Fruit fly (Drosophila melanogaster): ENCODE measurements around the gene CG32266.
A peak's percentile ranks its signal among the peaks of the same experiment; 100 is the strongest.

Gene CG32266

dm6 chr3L:3771406-3771935 is 19.1 kb upstream of the CG32266 start (continued):
- TF ChIP-seq CG4282 (GFP tag; optimal IDR thresholded peaks at IDR 0.05) (no peak), vvl (GFP tag; IDR thresholded peaks at IDR 0.05) (peak; percentile 91), Dp (GFP tag; optimal IDR thresholded peaks at IDR 0.05) (no peak), Bgb (GFP tag; IDR thresholded peaks at IDR 0.05; ENCODE audit: partially characterized antibody) (no peak), Bteb2 (GFP tag; optimal IDR thresholded peaks at IDR 0.05) (no peak), ase (GFP tag; IDR thresholded peaks at IDR 0.05) (peak; percentile 74; the same call in 2 of the 3 replicates), Atf3 (GFP tag; optimal IDR thresholded peaks at IDR 0.05) (no peak), CG1647 (GFP tag; optimal IDR thresholded peaks at IDR 0.05) (no peak), caup (GFP tag; optimal IDR thresholded peaks at IDR 0.05; ENCODE audit: severe bottlenecking) (peak; percentile 74), Myb (GFP tag; optimal IDR thresholded peaks at IDR 0.05) (no peak), vfl (GFP tag; optimal IDR thresholded peaks at IDR 0.05) (no peak), Sry-β (GFP tag; optimal IDR thresholded peaks at IDR 0.05) (no peak), CoRest (tag; optimal IDR thresholded peaks at IDR 0.05) (peak; percentile 88), trem (tag; optimal IDR thresholded peaks at IDR 0.05) (no peak), CG2129 (GFP tag; IDR thresholded peaks at IDR 0.05; ENCODE audit: partially characterized antibody) (no peak), Abd-B (GFP tag; optimal IDR thresholded peaks at IDR 0.05) (peak; percentile 59), sna (GFP tag; IDR thresholded peaks at IDR 0.05; ENCODE audit: partially characterized antibody) (no peak), Nf-YA (GFP tag; IDR thresholded peaks at IDR 0.05) (peak; percentile 84), stc (GFP tag; IDR thresholded peaks at IDR 0.05) (peak; percentile 84), CG1024 (GFP tag; IDR thresholded peaks at IDR 0.05) (peak; percentile 37; the same call in 1 of the 2 replicates), CG17829 (tag; optimal IDR thresholded peaks at IDR 0.05) (peak; percentile 66), CG33213 (GFP tag; optimal IDR thresholded peaks at IDR 0.05) (no peak), CG10654 (GFP tag; optimal IDR thresholded peaks at IDR 0.05) (peak; percentile 18), lov (optimal IDR thresholded peaks at IDR 0.05) (no peak), lov (GFP tag; IDR thresholded peaks at IDR 0.05) (0 out of 3 replicates have a peak, but pooled peaks have one; percentile 19), dmrt99B (tag; optimal IDR thresholded peaks at IDR 0.05) (peak; percentile 81), CG11504 (tag; optimal IDR thresholded peaks at IDR 0.05) (peak; percentile 82), CG14860 (GFP tag; IDR thresholded peaks at IDR 0.05; ENCODE audit: partially characterized antibody) (no peak), tll (GFP tag; optimal IDR thresholded peaks at IDR 0.05) (no peak), bsh (GFP tag; optimal IDR thresholded peaks at IDR 0.05) (peak; percentile 5 to 52), scrt (GFP tag; optimal IDR thresholded peaks at IDR 0.05) (peak; percentile 70), fd3F (GFP tag; optimal IDR thresholded peaks at IDR 0.05) (peak; percentile 89), Hr51 (GFP tag; optimal IDR thresholded peaks at IDR 0.05) (peak in 1 of 2 experiments; percentile 88), luna (GFP tag; optimal IDR thresholded peaks at IDR 0.05) (no peak), Dek (tag; optimal IDR thresholded peaks at IDR 0.05) (peak; percentile 82), CG32767 (GFP tag; IDR thresholded peaks at IDR 0.05) (peak; percentile 75), Stat92E (GFP tag; optimal IDR thresholded peaks at IDR 0.05) (no peak), CG34376 (GFP tag; optimal IDR thresholded peaks at IDR 0.05) (peak; percentile 1), CG4360 (GFP tag; IDR thresholded peaks at IDR 0.05) (peak; percentile 48; the same call in 1 of the 2 replicates), wor (GFP tag; IDR thresholded peaks at IDR 0.05) (peak; percentile 56), CG2678 (tag; optimal IDR thresholded peaks at IDR 0.05) (peak; percentile 88), sc (optimal IDR thresholded peaks at IDR 0.05) (no peak), sc (GFP tag; optimal IDR thresholded peaks at IDR 0.05) (no peak), Fer2 (tag; optimal IDR thresholded peaks at IDR 0.05) (peak; percentile 58), jigr1 (GFP tag; IDR thresholded peaks at IDR 0.05) (0 out of 3 replicates have a peak, but pooled peaks have one; percentile 17), abd-A (tag; optimal IDR thresholded peaks at IDR 0.05) (no peak), slou (GFP tag; optimal IDR thresholded peaks at IDR 0.05) (peak; percentile 6), prd (optimal IDR thresholded peaks at IDR 0.05) (no peak), prd (GFP tag; IDR thresholded peaks at IDR 0.05) (peak; percentile 83)

Measured in whole organism, embryonic.